Worm (Caenorhabditis elegans) whole organism, mixed stage, embryonic: Measurements from ENCODE around the gene Y108G3AL.2.

Experiments
- blmp-1 ChIP-seq: fragments of 150-350 bp; optimal IDR thresholded peaks from 2 replicates; lab custom pipeline; 2014; ENCODE audit warnings: missing biosample characterization, missing genetic modification characterization
- elt-3 ChIP-seq: fragments of 150-350 bp; optimal IDR thresholded peaks from 2 replicates; lab custom pipeline; 2014; ENCODE audit warnings: missing biosample characterization, missing genetic modification characterization
- lin-13 ChIP-seq: fragments of 150-350 bp; optimal IDR thresholded peaks from 2 replicates; lab custom pipeline; 2014; ENCODE audit warnings: missing biosample characterization, missing genetic modification characterization
- nhr-237 ChIP-seq: fragments of 150-350 bp; optimal IDR thresholded peaks from 2 replicates; lab custom pipeline; 2014; ENCODE audit warnings: missing biosample characterization, missing genetic modification characterization
- nhr-28 ChIP-seq: fragments of 150-350 bp; optimal IDR thresholded peaks from 2 replicates; lab custom pipeline; 2014; ENCODE audit warnings: missing biosample characterization, missing genetic modification characterization
- pha-4 ChIP-seq: fragments of 150-350 bp; optimal IDR thresholded peaks from 2 replicates; lab custom pipeline; 2018; ENCODE audit warnings: missing biosample characterization, missing genetic modification reagents, missing genetic modification characterization
- zip-8 ChIP-seq: fragments of 150-350 bp; optimal IDR thresholded peaks from 2 replicates; lab custom pipeline; 2014; ENCODE audit warnings: missing biosample characterization, missing genetic modification characterization
- ztf-11 ChIP-seq: fragments of 150-350 bp; optimal IDR thresholded peaks from 2 replicates; lab custom pipeline; 2014; ENCODE audit warnings: missing biosample characterization, missing genetic modification characterization

- no peak for TF ChIP-seq ztf-11 (tag; lab: Kevin White, UChicago)
- TF ChIP-seq nhr-237 (tag; lab: Kevin White, UChicago), result no peak
- TF ChIP-seq pha-4 (tag; lab: Kevin White, UChicago), result no peak
- no peak for TF ChIP-seq blmp-1 (tag; lab: Kevin White, UChicago)
- TF ChIP-seq nhr-28 (tag; lab: Kevin White, UChicago), result no peak
- no peak for TF ChIP-seq zip-8 (tag; lab: Kevin White, UChicago)
- TF ChIP-seq lin-13 (tag; lab: Kevin White, UChicago), result no peak
- TF ChIP-seq elt-3 (tag; lab: Kevin White, UChicago), result no peak
Observed at ce11 chrV:215697-216096, 48.9 kb downstream of the Y108G3AL.2 start.
